Worm (Caenorhabditis elegans) whole organism, L2 larva: ENCODE measurements around the gene cyp-33C6.

Experiments used
- egl-27 ChIP-seq: sonication (generic microtip); optimal IDR thresholded peaks from 3 replicates; lab custom pipeline; 2017; ENCODE audit warnings: missing biosample characterization, missing genetic modification reagents, missing genetic modification characterization
- mdl-1 ChIP-seq, 2 experiments: fragments of 150-350 bp in 1 of 2; sonication (generic microtip) in 1 of 2; optimal IDR thresholded peaks; 2 replicates each; lab custom pipeline; 2017; ENCODE audit warnings: missing biosample characterization in 2 of 2, missing genetic modification characterization in 2 of 2
- nhr-11 ChIP-seq: fragments of 150-350 bp; optimal IDR thresholded peaks from 2 replicates; lab custom pipeline; 2014; ENCODE audit warnings: missing biosample characterization, missing genetic modification characterization
- nhr-77 ChIP-seq: fragments of 150-350 bp; optimal IDR thresholded peaks from 2 replicates; lab custom pipeline; 2014; ENCODE audit warnings: missing biosample characterization, missing genetic modification characterization
- sma-3 ChIP-seq: sonication (generic microtip); optimal IDR thresholded peaks from 2 replicates; lab custom pipeline; 2016; ENCODE audit warnings: missing genetic modification reagents, missing genetic modification characterization, missing compliant biosample characterization
- unc-39 ChIP-seq: fragments of 150-350 bp; optimal IDR thresholded peaks from 2 replicates; lab custom pipeline; 2014; ENCODE audit warnings: missing biosample characterization, missing genetic modification characterization
- zag-1 ChIP-seq: fragments of 150-350 bp; optimal IDR thresholded peaks from 2 replicates; lab custom pipeline; 2014; ENCODE audit warnings: missing biosample characterization, missing genetic modification characterization
- ztf-4 ChIP-seq: fragments of 150-350 bp; optimal IDR thresholded peaks from 2 replicates; lab custom pipeline; 2014; ENCODE audit warnings: missing biosample characterization, missing genetic modification characterization

ce11 chrV:2200402-2200801, 48.8 kb downstream of the cyp-33C6 start:
- TF ChIP-seq unc-39: no peak
- no peak for TF ChIP-seq zag-1
- TF ChIP-seq nhr-77 (tag; lab: Kevin White, UChicago): no peak
- TF ChIP-seq egl-27 (tag; lab: Kevin White, UChicago): no peak
- no peak for TF ChIP-seq nhr-11 (tag; lab: Kevin White, UChicago)
- TF ChIP-seq ztf-4 (tag; lab: Kevin White, UChicago): no peak
- no peak for TF ChIP-seq sma-3 (GFP tag; lab: Kevin White, UChicago)
- no peak for TF ChIP-seq mdl-1 (tag; optimal IDR thresholded peaks at IDR 0.05; lab: Kevin White, UChicago)
